Worm (Caenorhabditis elegans) whole organism, L2 larva: Measurements from ENCODE around the gene srbc-59.
"Not testable (repeated sequence)": the region's sequence is repeated elsewhere in the genome, so short reads cannot be mapped to it uniquely, and the experiment has no call there.

Source experiments
- F13H6.1 ChIP-seq: sonication (generic microtip); optimal IDR thresholded peaks from 2 replicates; lab custom pipeline; 2016; ENCODE audit warnings: missing genetic modification characterization, missing compliant biosample characterization
- ZK546.5 ChIP-seq: sonication (generic microtip); optimal IDR thresholded peaks from 2 replicates; lab custom pipeline; 2017; ENCODE audit warnings: missing biosample characterization, missing genetic modification characterization
- alr-1 ChIP-seq: fragments of 150-350 bp; optimal IDR thresholded peaks from 2 replicates; lab custom pipeline; 2014; ENCODE audit warnings: missing biosample characterization, missing genetic modification characterization
- aly-2 ChIP-seq: fragments of 150-350 bp; optimal IDR thresholded peaks from 2 replicates; lab custom pipeline; 2014; ENCODE audit warnings: missing biosample characterization, missing genetic modification characterization
- ama-1 ChIP-seq: fragments of 150-350 bp; optimal IDR thresholded peaks from 2 replicates; lab custom pipeline; 2018; ENCODE audit warnings: inconsistent platforms
- ceh-16 ChIP-seq: fragments of 150-350 bp; optimal IDR thresholded peaks from 2 replicates; lab custom pipeline; 2014; ENCODE audit warnings: missing biosample characterization, missing genetic modification characterization
- ceh-82 ChIP-seq: fragments of 150-350 bp; optimal IDR thresholded peaks from 2 replicates; lab custom pipeline; 2014; ENCODE audit warnings: missing biosample characterization, missing genetic modification characterization
- crh-2 ChIP-seq: sonication (generic microtip); optimal IDR thresholded peaks from 2 replicates; lab custom pipeline; 2017; ENCODE audit warnings: missing biosample characterization, missing genetic modification characterization
- dmd-4 ChIP-seq: sonication (generic microtip); optimal IDR thresholded peaks from 2 replicates; lab custom pipeline; 2017; ENCODE audit warnings: missing biosample characterization, missing genetic modification characterization
- elt-1 ChIP-seq: fragments of 150-350 bp; optimal IDR thresholded peaks from 2 replicates; lab custom pipeline; 2014; ENCODE audit warnings: missing biosample characterization, missing genetic modification characterization
- lin-11 ChIP-seq: fragments of 150-350 bp; sonication (generic microtip); optimal IDR thresholded peaks from 2 replicates; lab custom pipeline; 2014; ENCODE audit warnings: missing biosample characterization, missing genetic modification characterization, inconsistent platforms, mixed read lengths
- mab-5 ChIP-seq: fragments of 150-350 bp; optimal IDR thresholded peaks from 2 replicates; lab custom pipeline; 2014; ENCODE audit warnings: missing biosample characterization, missing genetic modification characterization
- mbf-1 ChIP-seq: sonication (generic microtip); optimal IDR thresholded peaks from 2 replicates; lab custom pipeline; 2017; ENCODE audit warnings: missing biosample characterization, missing genetic modification characterization
- mdl-1 ChIP-seq, 2 experiments: fragments of 150-350 bp in 1 of 2; sonication (generic microtip) in 1 of 2; optimal IDR thresholded peaks; 2 replicates each; lab custom pipeline; 2017; ENCODE audit warnings: missing biosample characterization in 2 of 2, missing genetic modification characterization in 2 of 2
- nhr-10 ChIP-seq: sonication (generic microtip); optimal IDR thresholded peaks from 2 replicates; lab custom pipeline; 2017; ENCODE audit warnings: missing biosample characterization, missing genetic modification characterization
- nhr-12 ChIP-seq: fragments of 150-350 bp; optimal IDR thresholded peaks from 2 replicates; lab custom pipeline; 2014; ENCODE audit warnings: missing biosample characterization, missing genetic modification characterization
- nhr-23 ChIP-seq: fragments of 150-350 bp; optimal IDR thresholded peaks from 2 replicates; lab custom pipeline; 2014; ENCODE audit warnings: missing biosample characterization, missing genetic modification reagents, missing genetic modification characterization
- nhr-237 ChIP-seq: fragments of 150-350 bp; optimal IDR thresholded peaks from 2 replicates; lab custom pipeline; 2014; ENCODE audit warnings: missing biosample characterization, missing genetic modification characterization
- nhr-77 ChIP-seq: fragments of 150-350 bp; optimal IDR thresholded peaks from 2 replicates; lab custom pipeline; 2014; ENCODE audit warnings: missing biosample characterization, missing genetic modification characterization
- peb-1 ChIP-seq: fragments of 150-350 bp; optimal IDR thresholded peaks from 2 replicates; lab custom pipeline; 2014; ENCODE audit warnings: missing biosample characterization, missing genetic modification characterization
- skn-1 ChIP-seq: sonication (generic microtip); optimal IDR thresholded peaks from 2 replicates; lab custom pipeline; 2017; ENCODE audit warnings: missing biosample characterization, missing genetic modification characterization
- sma-3 ChIP-seq: sonication (generic microtip); optimal IDR thresholded peaks from 2 replicates; lab custom pipeline; 2016; ENCODE audit warnings: missing genetic modification reagents, missing genetic modification characterization, missing compliant biosample characterization
- unc-39 ChIP-seq: fragments of 150-350 bp; optimal IDR thresholded peaks from 2 replicates; lab custom pipeline; 2014; ENCODE audit warnings: missing biosample characterization, missing genetic modification characterization
- unc-55 ChIP-seq: fragments of 150-350 bp; sonication (generic microtip); optimal IDR thresholded peaks from 3 replicates; lab custom pipeline; 2014; ENCODE audit warnings: missing biosample characterization, missing genetic modification reagents, missing genetic modification characterization
- unc-62 ChIP-seq: fragments of 150-350 bp; optimal IDR thresholded peaks from 2 replicates; lab custom pipeline; 2014; ENCODE audit warnings: missing biosample characterization, missing genetic modification reagents, missing genetic modification characterization
- ztf-11 ChIP-seq: sonication (generic microtip); optimal IDR thresholded peaks from 2 replicates; lab custom pipeline; 2017; ENCODE audit warnings: missing biosample characterization, missing genetic modification characterization

Gene srbc-59

ce11 chrV:817182-817581, 38.7 kb downstream of the srbc-59 start, which contains the start of gene R13D11.1:
R13D11.1 (plus strand) TSS chrV:817482.
- TF ChIP-seq mdl-1 (tag; optimal IDR thresholded peaks at IDR 0.05; lab: Kevin White, UChicago) (no peak), crh-2 (tag; lab: Kevin White, UChicago) (no peak), unc-39 (tag; lab: Kevin White, UChicago) (no peak), peb-1 (tag; lab: Kevin White, UChicago) (no peak), nhr-12 (tag; lab: Kevin White, UChicago) (no peak), elt-1 (tag; lab: Kevin White, UChicago) (no peak), ZK546.5 (no peak), nhr-237 (tag; lab: Kevin White, UChicago) (no peak), unc-62 (no peak), ztf-11 (no peak), F13H6.1 (tag; lab: Kevin White, UChicago) (no peak), aly-2 (tag; lab: Kevin White, UChicago) (no peak)

ce11 chrV:820629-821028, 42.2 kb downstream of the srbc-59 start, which contains the start of gene srx-32:
srx-32 (minus strand) TSS chrV:820729.
- not testable (repeated sequence) for TF ChIP-seq sma-3 (GFP tag; lab: Kevin White, UChicago); nhr-77 (tag; lab: Kevin White, UChicago); skn-1 (tag; lab: Kevin White, UChicago)
- TF ChIP-seq, all 48 proteins: peak for 0; not testable (repeated sequence) for 48

- not testable (repeated sequence) for TF ChIP-seq ceh-16, alr-1, dmd-4 (tag; lab: Kevin White, UChicago)
These were observed 44.5 kb downstream of the srbc-59 start, which contains the start of gene srx-31 for ce11 chrV:822922-823321. srx-31 (minus strand) TSS chrV:823022.

ce11 chrV:826097-826496, 47.7 kb downstream of the srbc-59 start, which contains the start of gene F41H8.2:
F41H8.2 (plus strand) TSS chrV:826397.
- no peak for TF ChIP-seq crh-2 (tag; lab: Kevin White, UChicago)
- no peak for TF ChIP-seq nhr-10 (tag; lab: Kevin White, UChicago)
- TF ChIP-seq lin-11, result no peak
- no peak for TF ChIP-seq ceh-82
- TF ChIP-seq ama-1 (lab: Kevin White, UChicago), result no peak
- TF ChIP-seq mbf-1, result no peak
- TF ChIP-seq nhr-23 (tag; lab: Kevin White, UChicago), result no peak
- no peak for TF ChIP-seq mab-5
- TF ChIP-seq unc-55 (GFP tag; lab: Kevin White, UChicago), result no peak
- no peak for TF ChIP-seq peb-1 (tag; lab: Kevin White, UChicago)
